Fruit fly (Drosophila melanogaster) Kc167 (cell line): Measurements from ENCODE around the gene ScsbetaA.

Experiments
- Myc ChIP-seq: fragments of >200 bp; optimal IDR thresholded peaks from 2 replicates; lab custom pipeline; 2017; ENCODE audit warnings: missing external identifiers
- Sin3A ChIP-seq: fragments of >200 bp; optimal IDR thresholded peaks from 2 replicates; lab custom pipeline; 2018; ENCODE audit warnings: missing external identifiers
- h ChIP-seq: fragments of >200 bp; optimal IDR thresholded peaks from 3 replicates; lab custom pipeline; 2018; ENCODE audit warnings: missing external identifiers
- insv ChIP-seq: fragments of >200 bp; optimal IDR thresholded peaks from 3 replicates; lab custom pipeline; 2018; ENCODE audit warnings: missing external identifiers
- psq ChIP-seq: fragments of >200 bp; optimal IDR thresholded peaks from 2 replicates; lab custom pipeline; 2017; ENCODE audit warnings: missing external identifiers
- ttk ChIP-seq: sonication (Bioruptor generic); optimal IDR thresholded peaks from 2 replicates; lab custom pipeline; 2017; ENCODE audit warnings: missing external identifiers

DNA sequence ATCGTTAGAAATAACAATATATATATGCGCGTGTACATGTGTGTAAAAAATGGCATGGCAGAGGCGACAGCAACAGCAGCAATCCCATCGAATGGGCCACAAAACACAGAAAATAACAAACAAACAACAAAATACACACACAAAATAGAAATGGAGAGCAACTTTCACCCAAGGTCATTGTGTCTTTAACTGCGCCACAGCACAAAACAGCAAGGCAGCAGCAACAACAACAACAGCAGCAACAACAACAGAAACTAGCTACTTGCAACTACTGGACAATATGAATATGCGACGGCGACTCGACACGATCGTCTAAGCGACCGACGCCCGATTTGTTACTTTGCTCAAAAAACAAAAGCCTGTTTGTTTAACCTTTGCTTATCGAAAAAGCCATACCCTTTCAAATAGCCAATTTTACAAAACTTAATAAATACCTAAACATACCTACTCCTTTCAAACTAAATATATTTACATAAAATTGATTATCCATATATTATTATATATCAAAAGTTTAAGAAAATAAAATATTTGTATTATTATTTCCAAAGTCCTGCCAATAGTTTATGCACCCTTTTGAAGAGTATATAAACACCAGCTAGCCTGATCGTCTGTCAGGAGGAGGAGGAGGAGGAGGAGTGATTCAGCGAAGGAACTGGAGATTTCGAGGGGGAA is 9.4 kb downstream of the ScsbetaA start:
- TF ChIP-seq Myc (no peak), h (lab: Kevin White, UChicago) (no peak), psq (lab: Kevin White, UChicago) (no peak), Sin3A (lab: Kevin White, UChicago) (no peak), ttk (no peak), insv (lab: Kevin White, UChicago) (no peak)
